Fruit fly (Drosophila melanogaster) whole organism, embryonic: ENCODE results near the gene CG9411.

Source experiments
- Antp ChIP-seq: fragments of 200-800 bp; sonication (Bioruptor generic); optimal IDR thresholded peaks from 3 replicates; lab custom pipeline; 2016; ENCODE audit warnings: missing biosample characterization, missing genetic modification characterization
- CG1024 ChIP-seq: fragments of 200-800 bp; sonication (Bioruptor generic); IDR thresholded peaks from 2 replicates; pipeline ENCODE4 v1.3.6; 2022; ENCODE audit warnings: missing biosample characterization, missing genetic modification characterization
- CG10321 ChIP-seq: fragments of 200-800 bp; sonication (Bioruptor generic); IDR thresholded peaks from 2 replicates; pipeline ENCODE4 v1.3.6; 2022; ENCODE audit warnings: missing biosample characterization, missing genetic modification characterization
- CG10366 ChIP-seq: fragments of 200-800 bp; sonication (Bioruptor generic); IDR thresholded peaks from 2 replicates; pipeline ENCODE4 v1.3.6; 2022; ENCODE audit warnings: missing biosample characterization, missing genetic modification characterization
- CG10565 ChIP-seq: fragments of 200-800 bp; sonication (Bioruptor generic); optimal IDR thresholded peaks from 3 replicates; lab custom pipeline; 2016; ENCODE audit warnings: missing biosample characterization, mild to moderate bottlenecking, missing genetic modification characterization
- CG10654 ChIP-seq: fragments of 200-800 bp; sonication (Bioruptor generic); optimal IDR thresholded peaks from 2 replicates; lab custom pipeline; 2016; ENCODE audit warnings: missing biosample characterization, missing genetic modification characterization
- CG10979 ChIP-seq: fragments of 200-800 bp; sonication (Bioruptor generic); optimal IDR thresholded peaks from 2 replicates; lab custom pipeline; 2018; ENCODE audit warnings: missing biosample characterization, mild to moderate bottlenecking, missing genetic modification characterization, moderate library complexity
- CG11560 ChIP-seq: fragments of 200-800 bp; sonication (Bioruptor generic); IDR thresholded peaks from 3 replicates; pipeline ENCODE4 v1.3.6; 2022; ENCODE audit warnings: missing biosample characterization, missing genetic modification characterization
- CG12104 ChIP-seq: fragments of 200-800 bp; sonication (Bioruptor generic); optimal IDR thresholded peaks from 3 replicates; lab custom pipeline; 2016; ENCODE audit warnings: missing biosample characterization, missing genetic modification characterization
- CG12391 ChIP-seq: fragments of 200-800 bp; sonication (Bioruptor generic); optimal IDR thresholded peaks from 3 replicates; lab custom pipeline; 2018; ENCODE audit warnings: missing biosample characterization, mild to moderate bottlenecking, missing genetic modification characterization, moderate library complexity
- CG14667 ChIP-seq: fragments of 200-800 bp; sonication (Bioruptor generic); IDR thresholded peaks from 2 replicates; pipeline ENCODE4 v1.3.6; 2022; ENCODE audit warnings: missing biosample characterization, missing genetic modification characterization
- CG18619 ChIP-seq: fragments of 200-800 bp; sonication (Bioruptor generic); optimal IDR thresholded peaks from 3 replicates; lab custom pipeline; 2017; ENCODE audit warnings: missing biosample characterization, mild to moderate bottlenecking, missing genetic modification characterization
- CG4424 ChIP-seq: fragments of 200-800 bp; sonication (Bioruptor generic); optimal IDR thresholded peaks from 3 replicates; lab custom pipeline; 2016; ENCODE audit warnings: missing biosample characterization, missing genetic modification characterization
- CG4707 ChIP-seq: fragments of 200-800 bp; sonication (Bioruptor generic); optimal IDR thresholded peaks from 2 replicates; lab custom pipeline; 2018; ENCODE audit warnings: missing biosample characterization, mild to moderate bottlenecking, missing genetic modification characterization, moderate library complexity
- CG5180 ChIP-seq: fragments of 200-800 bp; sonication (Bioruptor generic); optimal IDR thresholded peaks from 3 replicates; lab custom pipeline; 2017; ENCODE audit warnings: missing biosample characterization, missing genetic modification characterization, mild to moderate bottlenecking, moderate library complexity, missing genetic modification reagents
- CG6791 ChIP-seq: fragments of 200-800 bp; sonication (Bioruptor generic); IDR thresholded peaks from 3 replicates; pipeline ENCODE4 v1.3.6; 2022; ENCODE audit warnings: missing biosample characterization, missing genetic modification characterization; ENCODE audit not compliant: partially characterized antibody
- CG7357 ChIP-seq: fragments of 200-800 bp; sonication (Bioruptor generic); IDR thresholded peaks from 3 replicates; pipeline ENCODE4 v1.3.6; 2022; ENCODE audit warnings: missing biosample characterization, missing genetic modification characterization
- CG8359 ChIP-seq: fragments of 200-800 bp; sonication (Bioruptor generic); optimal IDR thresholded peaks from 2 replicates; lab custom pipeline; 2017; ENCODE audit warnings: missing biosample characterization, mild to moderate bottlenecking, missing genetic modification characterization, borderline replicate concordance
- Camta ChIP-seq: fragments of 200-800 bp; sonication (Bioruptor generic); optimal IDR thresholded peaks from 2 replicates; lab custom pipeline; 2016; ENCODE audit warnings: missing biosample characterization, missing genetic modification characterization
- Drgx ChIP-seq: fragments of 200-800 bp; sonication (Bioruptor generic); IDR thresholded peaks from 2 replicates; pipeline ENCODE4 v1.3.6; 2022; ENCODE audit warnings: missing biosample characterization, missing genetic modification characterization
- GATAe ChIP-seq: fragments of 200-800 bp; sonication (Bioruptor generic); conservative IDR thresholded peaks from 2 replicates; pipeline ENCODE4 v1.3.6; 2022; ENCODE audit warnings: missing biosample characterization, missing genetic modification characterization
- HHEX ChIP-seq: fragments of 200-800 bp; sonication (Bioruptor generic); optimal IDR thresholded peaks from 3 replicates; lab custom pipeline; 2017; ENCODE audit warnings: missing biosample characterization, mild to moderate bottlenecking, missing genetic modification characterization, missing genetic modification reagents
- HLH54F ChIP-seq: fragments of 200-800 bp; sonication (Bioruptor generic); optimal IDR thresholded peaks from 3 replicates; lab custom pipeline; 2016; ENCODE audit warnings: missing biosample characterization, missing genetic modification characterization
- Hey ChIP-seq: fragments of 200-800 bp; sonication (Bioruptor generic); optimal IDR thresholded peaks from 3 replicates; lab custom pipeline; 2018; ENCODE audit warnings: missing biosample characterization, mild to moderate bottlenecking, missing genetic modification characterization
- Hr78 ChIP-seq, 2 experiments: fragments of 200-800 bp in 1 of 2; fragments of >200 bp in 1 of 2; sonication (Bioruptor generic) in 1 of 2; optimal IDR thresholded peaks; 2 replicates each; lab custom pipeline; 2017 to 2019; ENCODE audit warnings: missing biosample characterization in 2 of 2, missing genetic modification characterization in 2 of 2, mild to moderate bottlenecking in 1 of 2, moderate library complexity in 1 of 2
- Med ChIP-seq: fragments of 200-800 bp; sonication (Bioruptor generic); peaks from one replicate; lab custom pipeline; 2016; ENCODE audit warnings: missing biosample characterization, missing genetic modification characterization, mild to moderate bottlenecking, inconsistent platforms, moderate library complexity
- NfI ChIP-seq: fragments of 200-800 bp; sonication (Bioruptor generic); optimal IDR thresholded peaks from 3 replicates; lab custom pipeline; 2018; ENCODE audit warnings: missing biosample characterization, mild to moderate bottlenecking, missing genetic modification characterization, moderate library complexity
- Ptx1 ChIP-seq: fragments of 200-800 bp; sonication (Bioruptor generic); IDR thresholded peaks from 2 replicates; pipeline ENCODE4 v1.3.6; 2022; ENCODE audit warnings: missing biosample characterization, missing genetic modification characterization
- Rx ChIP-seq: fragments of 200-800 bp; sonication (Bioruptor generic); IDR thresholded peaks from 2 replicates; pipeline ENCODE4 v1.3.6; 2022; ENCODE audit warnings: missing biosample characterization, missing genetic modification characterization
- ap ChIP-seq: fragments of 200-800 bp; sonication (Bioruptor generic); IDR thresholded peaks from 2 replicates; pipeline ENCODE4 v1.3.6; 2022; ENCODE audit warnings: missing biosample characterization, missing genetic modification characterization
- ara ChIP-seq: fragments of 200-800 bp; sonication (Bioruptor generic); IDR thresholded peaks from 2 replicates; pipeline ENCODE4 v1.3.6; 2022; ENCODE audit warnings: missing biosample characterization, missing genetic modification characterization
- bcd ChIP-seq: fragments of 200-800 bp; sonication (Bioruptor generic); optimal IDR thresholded peaks from 2 replicates; lab custom pipeline; 2017; ENCODE audit warnings: missing biosample characterization, mild to moderate bottlenecking, missing genetic modification characterization
- bsh ChIP-seq, 2 experiments: fragments of 200-800 bp; sonication (Bioruptor generic); optimal IDR thresholded peaks; 2 replicates each; lab custom pipeline; 2017 to 2018; ENCODE audit warnings: mild to moderate bottlenecking in 2 of 2, missing biosample characterization in 2 of 2, missing genetic modification characterization in 2 of 2, moderate library complexity in 1 of 2
- crol ChIP-seq: fragments of 200-800 bp; sonication (Bioruptor generic); IDR thresholded peaks from 2 replicates; pipeline ENCODE4 v1.3.6; 2022; ENCODE audit warnings: missing biosample characterization, missing genetic modification characterization
- en ChIP-seq: fragments of 200-800 bp; sonication (Bioruptor generic); optimal IDR thresholded peaks from 2 replicates; lab custom pipeline; 2016; ENCODE audit warnings: missing biosample characterization, missing genetic modification characterization
- eve ChIP-seq, 2 experiments: fragments of >200 bp; optimal IDR thresholded peaks; 2 replicates each; lab custom pipeline; 2017; ENCODE audit warnings: missing biosample characterization in 2 of 2, missing genetic modification characterization in 2 of 2
- ewg ChIP-seq: fragments of 200-800 bp; sonication (Bioruptor generic); optimal IDR thresholded peaks from 3 replicates; lab custom pipeline; 2017; ENCODE audit warnings: mild to moderate bottlenecking, missing biosample characterization, missing genetic modification reagents, missing genetic modification characterization
- fd96Cb ChIP-seq: fragments of 200-800 bp; sonication (Bioruptor generic); optimal IDR thresholded peaks from 2 replicates; lab custom pipeline; 2018; ENCODE audit warnings: missing biosample characterization, mild to moderate bottlenecking, missing genetic modification characterization, moderate library complexity
- grau ChIP-seq: fragments of 200-800 bp; optimal IDR thresholded peaks from 3 replicates; lab custom pipeline; 2019; ENCODE audit warnings: missing biosample characterization, mild to moderate bottlenecking, missing genetic modification characterization, moderate library complexity
- nmo ChIP-seq: fragments of 200-800 bp; sonication (Bioruptor generic); optimal IDR thresholded peaks from 2 replicates; lab custom pipeline; 2018; ENCODE audit warnings: missing biosample characterization, mild to moderate bottlenecking, missing genetic modification characterization, moderate library complexity
- oc ChIP-seq: fragments of 200-800 bp; sonication (Bioruptor generic); optimal IDR thresholded peaks from 2 replicates; lab custom pipeline; 2018; ENCODE audit warnings: missing biosample characterization, mild to moderate bottlenecking, missing genetic modification characterization, moderate library complexity
- psq ChIP-seq: fragments of 200-800 bp; sonication (Bioruptor generic); optimal IDR thresholded peaks from 2 replicates; lab custom pipeline; 2017; ENCODE audit warnings: missing biosample characterization, missing genetic modification characterization
- pum ChIP-seq: fragments of 200-800 bp; sonication (Bioruptor generic); optimal IDR thresholded peaks from 2 replicates; lab custom pipeline; 2016; ENCODE audit warnings: missing biosample characterization, missing genetic modification characterization
- ranshi ChIP-seq: fragments of 200-800 bp; sonication (Bioruptor generic); IDR thresholded peaks from 2 replicates; pipeline ENCODE4 v1.3.6; 2022; ENCODE audit warnings: missing biosample characterization, missing genetic modification characterization
- salm ChIP-seq: fragments of 200-800 bp; sonication (Bioruptor generic); optimal IDR thresholded peaks from 2 replicates; lab custom pipeline; 2018; ENCODE audit warnings: missing biosample characterization, mild to moderate bottlenecking, missing genetic modification characterization
- sd ChIP-seq: fragments of 200-800 bp; sonication (Bioruptor generic); optimal IDR thresholded peaks from 3 replicates; lab custom pipeline; 2018; ENCODE audit warnings: missing biosample characterization, mild to moderate bottlenecking, missing genetic modification characterization, moderate library complexity
- sens-2 ChIP-seq: fragments of 200-800 bp; sonication (Bioruptor generic); IDR thresholded peaks from 2 replicates; pipeline ENCODE4 v1.3.6; 2022; ENCODE audit warnings: missing biosample characterization, missing genetic modification characterization
- unpg ChIP-seq: fragments of 200-800 bp; sonication (Bioruptor generic); optimal IDR thresholded peaks from 3 replicates; lab custom pipeline; 2018; ENCODE audit warnings: missing biosample characterization, mild to moderate bottlenecking, missing genetic modification characterization, moderate library complexity
- zf30C ChIP-seq: fragments of 200-800 bp; sonication (Bioruptor generic); optimal IDR thresholded peaks from 3 replicates; lab custom pipeline; 2018; ENCODE audit warnings: missing biosample characterization, mild to moderate bottlenecking, missing genetic modification characterization

The CG9411 gene

DNA sequence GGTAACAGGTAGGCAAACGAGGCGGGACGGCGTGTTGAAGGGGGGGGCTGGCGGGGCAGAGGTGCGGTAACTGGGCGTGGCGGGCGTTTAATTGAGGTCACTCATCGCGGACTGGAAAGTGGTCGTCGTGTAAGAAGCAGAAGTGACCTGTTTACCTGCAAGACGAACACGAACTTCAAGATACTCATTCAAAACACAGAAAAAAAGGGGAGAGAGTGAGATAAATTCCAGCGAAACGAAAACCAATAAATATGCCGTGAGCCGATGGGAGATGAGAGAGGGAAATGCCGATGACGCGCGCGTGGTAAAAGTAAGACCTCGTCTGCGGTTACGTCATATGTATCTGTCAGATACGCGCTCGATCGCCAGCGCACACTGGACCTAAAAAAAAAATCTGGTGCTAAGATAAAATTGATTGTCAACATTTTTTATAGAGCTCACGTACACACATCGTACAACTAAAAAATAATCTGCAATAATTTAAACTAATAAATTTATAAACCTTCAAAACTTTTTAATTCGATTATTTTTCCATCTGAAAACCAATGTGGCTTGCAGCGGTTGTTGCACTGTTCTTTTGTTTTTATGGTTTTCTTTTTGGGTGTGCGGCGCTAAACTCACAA is 14.0 kb upstream of the CG9411 start:
- TF ChIP-seq Hr78 (GFP tag; optimal IDR thresholded peaks at IDR 0.05; lab: Kevin White, UChicago), result peak in 1 of 2 experiments; percentile 46
- TF ChIP-seq ara (GFP tag; lab: Robert Waterston, UW), result peak; percentile 81
- peak; percentile 53 for TF ChIP-seq grau
- TF ChIP-seq Med, result peak; percentile 74
- TF ChIP-seq CG1024 (GFP tag; lab: Robert Waterston, UW), result peak; percentile 57
- peak in 1 of 2 experiments; percentile 71 for TF ChIP-seq eve (GFP tag; optimal IDR thresholded peaks at IDR 0.05; lab: Kevin White, UChicago)
- TF ChIP-seq Antp (GFP tag; lab: Kevin White, UChicago), result peak; percentile 6
- TF ChIP-seq HHEX (GFP tag; lab: Kevin White, UChicago), result peak; percentile 35
- no peak for TF ChIP-seq CG11560 (tag; lab: Robert Waterston, UW)
- TF ChIP-seq CG14667 (GFP tag; lab: Robert Waterston, UW), result peak; percentile 62
- no peak for TF ChIP-seq Hey (tag; lab: Kevin White, UChicago)
- no peak for TF ChIP-seq CG10565
- TF ChIP-seq CG10979 (tag; lab: Kevin White, UChicago), result peak; percentile 79
- TF ChIP-seq nmo (GFP tag; lab: Kevin White, UChicago), result peak; percentile 85
- TF ChIP-seq CG8359 (GFP tag; lab: Kevin White, UChicago), result peak; percentile 47
- peak; percentile 65 for TF ChIP-seq CG4424 (GFP tag; lab: Kevin White, UChicago)
- TF ChIP-seq bsh (GFP tag; optimal IDR thresholded peaks at IDR 0.05; lab: Kevin White, UChicago), result peak in 1 of 2 experiments; percentile 85
- peak; percentile 33 for TF ChIP-seq Camta
- TF ChIP-seq sd (tag; lab: Kevin White, UChicago), result peak; percentile 82
- no peak for TF ChIP-seq HLH54F (GFP tag; lab: Kevin White, UChicago)
- TF ChIP-seq CG18619 (GFP tag; lab: Kevin White, UChicago), result peak; percentile 12
- TF ChIP-seq en (GFP tag; lab: Kevin White, UChicago), result no peak
- peak; percentile 71 for TF ChIP-seq ranshi (GFP tag; lab: Robert Waterston, UW)
- TF ChIP-seq CG5180, result peak; percentile 25
- TF ChIP-seq pum (GFP tag; lab: Kevin White, UChicago), result peak; percentile 23
- peak; percentile 14 for TF ChIP-seq bcd (GFP tag; lab: Kevin White, UChicago)
- 0 out of 2 replicates have a peak, but pooled peaks have one; percentile 27 for TF ChIP-seq crol (GFP tag; lab: Robert Waterston, UW)
- peak; percentile 75 for TF ChIP-seq CG10366 (GFP tag; lab: Robert Waterston, UW)
- 0 out of 3 replicates have a peak, but pooled peaks have one; percentile 28 for TF ChIP-seq CG6791 (GFP tag; lab: Robert Waterston, UW)
- TF ChIP-seq zf30C, result no peak
- TF ChIP-seq salm, result peak; percentile 58
- 0 out of 2 replicates have a peak, but pooled peaks have one; percentile 38 for TF ChIP-seq Drgx (GFP tag; lab: Robert Waterston, UW)
- peak; percentile 77 for TF ChIP-seq ap (GFP tag; lab: Robert Waterston, UW)
- TF ChIP-seq CG12391 (tag; lab: Kevin White, UChicago), result peak; percentile 75
- peak; percentile 45; the same call in 1 of the 3 replicates for TF ChIP-seq CG7357
- TF ChIP-seq psq (GFP tag; lab: Kevin White, UChicago), result no peak
- no peak for TF ChIP-seq GATAe (GFP tag; lab: Robert Waterston, UW)
- TF ChIP-seq ewg (GFP tag; lab: Kevin White, UChicago), result peak; percentile 57
- TF ChIP-seq Rx (GFP tag; lab: Robert Waterston, UW), result peak; percentile 40
- peak; percentile 49 for TF ChIP-seq NfI (GFP tag; lab: Kevin White, UChicago)
- peak; percentile 21 for TF ChIP-seq CG10654 (GFP tag; lab: Kevin White, UChicago)
- TF ChIP-seq Ptx1, result peak; percentile 61
- TF ChIP-seq unpg (GFP tag; lab: Kevin White, UChicago), result peak; percentile 76
- no peak for TF ChIP-seq CG12104 (GFP tag; lab: Kevin White, UChicago)
- TF ChIP-seq CG4707 (GFP tag; lab: Kevin White, UChicago), result peak; percentile 61
- peak; percentile 77; the same call in 1 of the 2 replicates for TF ChIP-seq sens-2
- peak; percentile 71 for TF ChIP-seq oc
- TF ChIP-seq CG10321 (GFP tag; lab: Robert Waterston, UW), result peak; percentile 17; the same call in 1 of the 2 replicates
- peak; percentile 68 for TF ChIP-seq fd96Cb (tag; lab: Kevin White, UChicago)
